Fruit fly (Drosophila melanogaster) whole organism, embryonic: Measurements from ENCODE around the gene CG6574.

Experiments used
- Ada2b ChIP-seq: fragments of 200-800 bp; sonication (Bioruptor generic); IDR thresholded peaks from 2 replicates; pipeline ENCODE4 v1.3.6; 2022; ENCODE audit warnings: missing biosample characterization, missing genetic modification characterization
- BtbVII ChIP-seq: fragments of 200-800 bp; sonication (Bioruptor generic); optimal IDR thresholded peaks from 3 replicates; lab custom pipeline; 2017; ENCODE audit warnings: missing biosample characterization, mild to moderate bottlenecking, missing genetic modification characterization
- Bteb2 ChIP-seq: fragments of 200-800 bp; sonication (Bioruptor generic); optimal IDR thresholded peaks from 2 replicates; lab custom pipeline; 2016; ENCODE audit warnings: missing biosample characterization, missing genetic modification characterization
- CG10431 ChIP-seq: fragments of 200-800 bp; sonication (Bioruptor generic); optimal IDR thresholded peaks from 3 replicates; lab custom pipeline; 2018; ENCODE audit warnings: missing biosample characterization, mild to moderate bottlenecking, missing genetic modification characterization
- CG12391 ChIP-seq: fragments of 200-800 bp; sonication (Bioruptor generic); optimal IDR thresholded peaks from 3 replicates; lab custom pipeline; 2018; ENCODE audit warnings: missing biosample characterization, mild to moderate bottlenecking, missing genetic modification characterization, moderate library complexity
- CG12942 ChIP-seq: fragments of 200-800 bp; sonication (Bioruptor generic); optimal IDR thresholded peaks from 3 replicates; lab custom pipeline; 2016; ENCODE audit warnings: missing biosample characterization, missing genetic modification characterization
- CG13894 ChIP-seq: fragments of 200-800 bp; sonication (Bioruptor generic); optimal IDR thresholded peaks from 3 replicates; lab custom pipeline; 2018; ENCODE audit warnings: missing biosample characterization, mild to moderate bottlenecking, missing genetic modification characterization, moderate library complexity
- CG15269 ChIP-seq: fragments of 200-800 bp; sonication (Bioruptor generic); optimal IDR thresholded peaks from 2 replicates; lab custom pipeline; 2018; ENCODE audit warnings: missing biosample characterization, mild to moderate bottlenecking, missing genetic modification characterization, moderate library complexity
- CG1832 ChIP-seq: fragments of 200-800 bp; sonication (Bioruptor generic); optimal IDR thresholded peaks from 2 replicates; lab custom pipeline; 2017; ENCODE audit warnings: missing biosample characterization, mild to moderate bottlenecking, missing genetic modification characterization, inconsistent platforms
- CG2678 ChIP-seq: fragments of 200-800 bp; sonication (Bioruptor generic); optimal IDR thresholded peaks from 3 replicates; lab custom pipeline; 2019; ENCODE audit warnings: missing biosample characterization, mild to moderate bottlenecking, missing genetic modification characterization, moderate library complexity
- CG2712 ChIP-seq: fragments of 200-800 bp; optimal IDR thresholded peaks from 3 replicates; lab custom pipeline; 2019; ENCODE audit warnings: missing biosample characterization, mild to moderate bottlenecking, missing genetic modification characterization, moderate library complexity
- CG2875 ChIP-seq: fragments of 200-800 bp; sonication (Bioruptor generic); optimal IDR thresholded peaks from 2 replicates; lab custom pipeline; 2017; ENCODE audit warnings: missing biosample characterization, mild to moderate bottlenecking, missing genetic modification characterization, missing genetic modification reagents
- CG31224 ChIP-seq: fragments of 200-800 bp; sonication (Bioruptor generic); IDR thresholded peaks from 2 replicates; pipeline ENCODE4 v1.3.6; 2022; ENCODE audit warnings: missing biosample characterization, missing genetic modification characterization
- CG34422 ChIP-seq: fragments of 200-800 bp; sonication (Bioruptor generic); IDR thresholded peaks from 3 replicates; pipeline ENCODE4 v1.3.6; 2022; ENCODE audit warnings: missing biosample characterization, missing genetic modification characterization
- CG4730 ChIP-seq: fragments of 200-800 bp; sonication (Bioruptor generic); IDR thresholded peaks from 2 replicates; pipeline ENCODE4 v1.3.6; 2022; ENCODE audit warnings: missing biosample characterization, missing genetic modification characterization
- CG6765 ChIP-seq: fragments of 200-800 bp; sonication (Bioruptor generic); optimal IDR thresholded peaks from 3 replicates; lab custom pipeline; 2017; ENCODE audit warnings: missing biosample characterization, mild to moderate bottlenecking, missing genetic modification characterization
- CG7745 ChIP-seq: fragments of 200-800 bp; sonication (Bioruptor generic); optimal IDR thresholded peaks from 2 replicates; lab custom pipeline; 2018; ENCODE audit warnings: missing biosample characterization, mild to moderate bottlenecking, missing genetic modification characterization, moderate library complexity
- CG8359 ChIP-seq: fragments of 200-800 bp; sonication (Bioruptor generic); optimal IDR thresholded peaks from 2 replicates; lab custom pipeline; 2017; ENCODE audit warnings: missing biosample characterization, mild to moderate bottlenecking, missing genetic modification characterization, borderline replicate concordance
- CG8388 ChIP-seq: fragments of 200-800 bp; sonication (Bioruptor generic); optimal IDR thresholded peaks from 2 replicates; lab custom pipeline; 2019; ENCODE audit warnings: missing biosample characterization, mild to moderate bottlenecking, missing genetic modification characterization, moderate library complexity
- CG9215 ChIP-seq: fragments of 200-800 bp; sonication (Bioruptor generic); IDR thresholded peaks from 2 replicates; pipeline ENCODE4 v1.3.6; 2022; ENCODE audit warnings: missing biosample characterization, missing genetic modification characterization
- ERR ChIP-seq: fragments of 200-800 bp; sonication (Bioruptor generic); optimal IDR thresholded peaks from 2 replicates; lab custom pipeline; 2016; ENCODE audit warnings: missing biosample characterization, missing genetic modification characterization
- Fer1 ChIP-seq: fragments of 200-800 bp; sonication (Bioruptor generic); optimal IDR thresholded peaks from 2 replicates; lab custom pipeline; 2017; ENCODE audit warnings: missing biosample characterization, mild to moderate bottlenecking, missing genetic modification characterization
- Gsc ChIP-seq: fragments of 200-800 bp; sonication (Bioruptor generic); IDR thresholded peaks from 2 replicates; pipeline ENCODE4 v1.3.6; 2022; ENCODE audit warnings: missing biosample characterization, missing genetic modification characterization
- HmgZ ChIP-seq: fragments of 200-800 bp; sonication (Bioruptor generic); optimal IDR thresholded peaks from 2 replicates; lab custom pipeline; 2018; ENCODE audit warnings: missing biosample characterization, mild to moderate bottlenecking, missing genetic modification characterization
- Lpt ChIP-seq: fragments of >200 bp; optimal IDR thresholded peaks from 2 replicates; lab custom pipeline; 2018; ENCODE audit warnings: missing biosample characterization, missing genetic modification characterization
- Neu2 ChIP-seq: fragments of 200-800 bp; sonication (Bioruptor generic); optimal IDR thresholded peaks from 3 replicates; lab custom pipeline; 2016; ENCODE audit warnings: missing biosample characterization, missing genetic modification characterization, borderline replicate concordance
- PHDP ChIP-seq: fragments of 200-800 bp; sonication (Bioruptor generic); optimal IDR thresholded peaks from 3 replicates; lab custom pipeline; 2018; ENCODE audit warnings: missing biosample characterization, mild to moderate bottlenecking, missing genetic modification characterization, moderate library complexity
- Scr ChIP-seq: fragments of 200-800 bp; sonication (Bioruptor generic); IDR thresholded peaks from 2 replicates; pipeline ENCODE4 v1.3.6; 2022; ENCODE audit warnings: missing biosample characterization, missing genetic modification characterization; ENCODE audit not compliant: partially characterized antibody
- Side ChIP-seq: fragments of 200-800 bp; sonication (Bioruptor generic); optimal IDR thresholded peaks from 2 replicates; lab custom pipeline; 2016; ENCODE audit warnings: missing biosample characterization, missing genetic modification characterization
- ash1 ChIP-seq: fragments of 200-800 bp; sonication (Bioruptor generic); optimal IDR thresholded peaks from 2 replicates; lab custom pipeline; 2018; ENCODE audit warnings: missing biosample characterization, mild to moderate bottlenecking, missing genetic modification characterization
- crc ChIP-seq: fragments of 200-800 bp; sonication (Bioruptor generic); optimal IDR thresholded peaks from 2 replicates; lab custom pipeline; 2016; ENCODE audit warnings: missing biosample characterization, missing genetic modification characterization
- cwo ChIP-seq: fragments of 200-800 bp; sonication (Bioruptor generic); optimal IDR thresholded peaks from 3 replicates; lab custom pipeline; 2017; ENCODE audit warnings: missing biosample characterization, missing genetic modification characterization, mild to moderate bottlenecking, moderate library complexity, missing genetic modification reagents
- fd102C ChIP-seq: fragments of 200-800 bp; sonication (Bioruptor generic); optimal IDR thresholded peaks from 2 replicates; lab custom pipeline; 2018; ENCODE audit warnings: missing biosample characterization, mild to moderate bottlenecking, missing genetic modification characterization, moderate library complexity
- ftz-f1 ChIP-seq: fragments of 200-800 bp; sonication (Bioruptor generic); optimal IDR thresholded peaks from 2 replicates; lab custom pipeline; 2016; ENCODE audit warnings: missing biosample characterization, missing genetic modification characterization
- hb ChIP-seq: fragments of 200-800 bp; sonication (Bioruptor generic); IDR thresholded peaks from 3 replicates; pipeline ENCODE4 v1.3.6; 2022; ENCODE audit warnings: missing biosample characterization, missing genetic modification characterization; ENCODE audit not compliant: partially characterized antibody
- hth ChIP-seq: fragments of >200 bp; optimal IDR thresholded peaks from 2 replicates; lab custom pipeline; 2017; ENCODE audit warnings: inconsistent platforms
- jigr1 ChIP-seq: fragments of 200-800 bp; sonication (Bioruptor generic); IDR thresholded peaks from 3 replicates; pipeline ENCODE4 v1.3.6; 2022; ENCODE audit warnings: missing biosample characterization, missing genetic modification characterization
- mirr ChIP-seq: fragments of 200-800 bp; sonication (Bioruptor generic); optimal IDR thresholded peaks from 3 replicates; lab custom pipeline; 2018; ENCODE audit warnings: missing biosample characterization, mild to moderate bottlenecking, missing genetic modification characterization
- oc ChIP-seq: fragments of 200-800 bp; sonication (Bioruptor generic); optimal IDR thresholded peaks from 2 replicates; lab custom pipeline; 2018; ENCODE audit warnings: missing biosample characterization, mild to moderate bottlenecking, missing genetic modification characterization, moderate library complexity
- odd ChIP-seq: fragments of 200-800 bp; sonication (Bioruptor generic); optimal IDR thresholded peaks from 2 replicates; lab custom pipeline; 2017; ENCODE audit warnings: missing biosample characterization, mild to moderate bottlenecking, missing genetic modification characterization
- onecut ChIP-seq: fragments of 200-800 bp; sonication (Bioruptor generic); IDR thresholded peaks from 2 replicates; pipeline ENCODE4 v1.3.6; 2022; ENCODE audit warnings: missing biosample characterization, missing genetic modification characterization
- org-1 ChIP-seq: fragments of 200-800 bp; sonication (Bioruptor generic); optimal IDR thresholded peaks from 2 replicates; lab custom pipeline; 2017; ENCODE audit warnings: missing biosample characterization, missing genetic modification characterization
- p53 ChIP-seq: fragments of 200-800 bp; sonication (Bioruptor generic); optimal IDR thresholded peaks from 2 replicates; lab custom pipeline; 2016; ENCODE audit warnings: missing biosample characterization, missing genetic modification characterization
- pan ChIP-seq, 4 experiments: fragments of >200 bp in 3 of 4; fragments of 200-800 bp in 1 of 4; sonication (Bioruptor generic) in 1 of 4; optimal IDR thresholded peaks in 3 of 4; IDR thresholded peaks in 1 of 4; 2 replicates each; pipeline versions ENCODE4 v1.3.6 to Lab custom; 2017 to 2022; ENCODE audit warnings: missing biosample characterization in 2 of 4, missing genetic modification characterization in 2 of 4, mixed read lengths in 1 of 4
- sqz ChIP-seq: fragments of 200-800 bp; sonication (Bioruptor generic); optimal IDR thresholded peaks from 3 replicates; lab custom pipeline; 2018; ENCODE audit warnings: missing biosample characterization, mild to moderate bottlenecking, missing genetic modification characterization
- ssp ChIP-seq: fragments of 200-800 bp; sonication (Bioruptor generic); IDR thresholded peaks from 2 replicates; pipeline ENCODE4 v1.3.6; 2022; ENCODE audit warnings: missing biosample characterization, missing genetic modification characterization
- tap ChIP-seq: fragments of 200-800 bp; optimal IDR thresholded peaks from 3 replicates; lab custom pipeline; 2019; ENCODE audit warnings: missing biosample characterization, mild to moderate bottlenecking, missing genetic modification characterization, moderate library complexity
- vfl ChIP-seq: fragments of 200-800 bp; sonication (Bioruptor generic); optimal IDR thresholded peaks from 2 replicates; lab custom pipeline; 2016; ENCODE audit warnings: missing biosample characterization, missing genetic modification characterization

The CG6574 gene

dm6 chr3R:10881824-10882559, 19.2 kb upstream of the CG6574 start, which contains the start of gene Tpc1 (continued):
- TF ChIP-seq CG13894 (peak; percentile 35), PHDP (tag; lab: Kevin White, UChicago) (no peak), Gsc (GFP tag; lab: Robert Waterston, UW) (no peak), ash1 (GFP tag; lab: Kevin White, UChicago) (no peak), ftz-f1 (GFP tag; lab: Kevin White, UChicago) (peak; percentile 5), sqz (no peak), hb (GFP tag; lab: Robert Waterston, UW) (peak; percentile 71), hth (lab: Kevin White, UChicago) (no peak), CG15269 (tag; lab: Kevin White, UChicago) (peak; percentile 2), ssp (GFP tag; lab: Robert Waterston, UW) (no peak), Neu2 (GFP tag; lab: Kevin White, UChicago) (no peak), CG12942 (GFP tag; lab: Kevin White, UChicago) (no peak), CG2875 (GFP tag; lab: Kevin White, UChicago) (no peak), Side (GFP tag; lab: Kevin White, UChicago) (peak; percentile 18), CG8359 (GFP tag; lab: Kevin White, UChicago) (no peak), CG4730 (no peak), CG8388 (GFP tag; lab: Kevin White, UChicago) (no peak), Ada2b (no peak), mirr (no peak), HmgZ (peak; percentile 71), CG34422 (peak; percentile 37; the same call in 1 of the 3 replicates), Fer1 (GFP tag; lab: Kevin White, UChicago) (no peak), CG2678 (peak; percentile 33), CG31224 (no peak), org-1 (GFP tag; lab: Kevin White, UChicago) (no peak), CG12391 (peak; percentile 63), CG10431 (GFP tag; lab: Kevin White, UChicago) (no peak), tap (tag; lab: Kevin White, UChicago) (no peak), fd102C (no peak), odd (GFP tag; lab: Kevin White, UChicago) (no peak), Lpt (no peak), CG9215 (no peak), CG6765 (GFP tag; lab: Kevin White, UChicago) (no peak), vfl (GFP tag; lab: Kevin White, UChicago) (no peak), onecut (no peak), p53 (GFP tag; lab: Kevin White, UChicago) (no peak), jigr1 (no peak), Bteb2 (GFP tag; lab: Kevin White, UChicago) (peak; percentile 15), ERR (GFP tag; lab: Kevin White, UChicago) (no peak), CG7745 (tag; lab: Kevin White, UChicago) (no peak), crc (no peak), cwo (GFP tag; lab: Kevin White, UChicago) (no peak), pan (optimal IDR thresholded peaks at IDR 0.05; lab: Kevin White, UChicago) (no peak), pan (GFP tag; optimal IDR thresholded peaks at IDR 0.05 in 1 of 2, IDR thresholded peaks at IDR 0.05 in 1 of 2) (peak in 1 of 2 experiments; percentile 26), CG2712 (tag; lab: Kevin White, UChicago) (peak; percentile 56), BtbVII (no peak), CG1832 (GFP tag; lab: Kevin White, UChicago) (no peak), Scr (GFP tag; lab: Robert Waterston, UW) (peak; percentile 93), oc (peak; percentile 1)
